Fruit fly (Drosophila melanogaster): Measurements from ENCODE around the gene Faf2.

Gene Faf2

DNA sequence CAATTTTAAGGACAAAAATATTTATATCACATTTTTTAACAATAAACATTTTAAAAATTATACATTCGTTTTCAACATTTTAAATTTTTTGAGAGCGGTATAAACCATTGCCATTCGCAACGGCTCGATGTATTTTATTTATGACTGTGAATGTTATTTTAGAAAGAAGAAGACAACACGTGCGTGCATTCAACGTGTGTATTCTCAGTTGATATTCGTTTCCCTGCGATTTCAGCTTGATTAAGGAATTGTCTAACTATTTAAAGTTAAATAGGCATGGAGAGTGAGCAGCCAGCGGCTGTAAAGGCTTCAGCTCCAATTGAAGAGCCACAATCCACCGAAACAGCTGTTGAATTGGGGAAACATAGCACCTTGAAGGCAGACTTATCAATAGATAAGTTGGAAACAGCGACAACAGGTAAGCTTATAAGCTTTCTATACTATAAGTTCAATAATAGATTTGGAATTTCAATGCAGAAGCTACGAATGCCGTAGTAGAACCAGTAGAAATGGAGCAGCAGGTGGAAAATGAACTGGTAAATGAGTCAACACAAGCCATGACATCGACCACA lies 9.8 kb downstream of the Faf2 start, which contains the start of gene CG10341 (continued):
- TF ChIP-seq Nf-YC (tag; optimal IDR thresholded peaks at IDR 0.05) (no peak), E2f2 (GFP tag; IDR thresholded peaks at IDR 0.05) (peak; percentile 88), CG30403 (GFP tag; optimal IDR thresholded peaks at IDR 0.05) (no peak), CG11695 (GFP tag; IDR thresholded peaks at IDR 0.05) (no peak), Dp (GFP tag; optimal IDR thresholded peaks at IDR 0.05) (peak; percentile 86), D19B (GFP tag; optimal IDR thresholded peaks at IDR 0.05) (no peak), odd (GFP tag; optimal IDR thresholded peaks at IDR 0.05) (no peak), bsh (GFP tag; optimal IDR thresholded peaks at IDR 0.05) (no peak), Ets97D (GFP tag; optimal IDR thresholded peaks at IDR 0.05) (peak; percentile 16), CG15514 (GFP tag; optimal IDR thresholded peaks at IDR 0.05) (peak; percentile 43), gfzf (GFP tag; optimal IDR thresholded peaks at IDR 0.05) (peak; percentile 3), tgo (GFP tag; IDR thresholded peaks at IDR 0.05) (no peak), jing (GFP tag; optimal IDR thresholded peaks at IDR 0.05) (no peak), scrt (GFP tag; optimal IDR thresholded peaks at IDR 0.05) (no peak), MBD-R2 (GFP tag; IDR thresholded peaks at IDR 0.05) (peak; percentile 73), CG7987 (GFP tag; optimal IDR thresholded peaks at IDR 0.05) (no peak), maf-S (GFP tag; optimal IDR thresholded peaks at IDR 0.05) (no peak), CG18011 (GFP tag; optimal IDR thresholded peaks at IDR 0.05) (no peak), wek (GFP tag; optimal IDR thresholded peaks at IDR 0.05) (no peak), danr (GFP tag; IDR thresholded peaks at IDR 0.05) (no peak), Deaf1 (tag; optimal IDR thresholded peaks at IDR 0.05) (no peak), CG12299 (tag; optimal IDR thresholded peaks at IDR 0.05) (no peak), CG3163 (GFP tag; optimal IDR thresholded peaks at IDR 0.05) (no peak)

DNA sequence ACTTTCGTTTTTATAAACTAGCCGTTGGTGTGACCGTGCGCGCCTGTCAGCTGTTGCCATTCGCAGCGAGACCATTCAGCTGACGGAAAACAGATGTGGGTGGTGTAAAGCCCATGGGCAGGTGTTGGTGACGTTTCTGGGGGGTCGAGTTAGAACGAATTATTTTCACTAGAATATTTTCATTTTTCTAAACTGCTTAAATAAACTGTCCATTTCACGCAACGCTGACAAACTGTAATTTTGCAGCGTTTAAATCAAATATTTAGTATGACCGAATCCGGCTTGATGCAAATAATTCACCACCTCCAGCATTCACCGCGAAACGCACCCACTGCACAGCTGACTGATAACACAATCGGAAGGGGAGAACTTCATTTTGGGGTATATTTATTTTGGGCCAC lies 13.1 kb downstream of the Faf2 start, which contains the start of the genes CG10383 and CG10338:
CG10383 (minus strand) TSS at position 199 of the 401 bp plus-strand sequence.
CG10338 (plus strand) TSS at position 261 of the 401 bp plus-strand sequence.
- no peak for TF ChIP-seq Dfd (GFP tag; optimal IDR thresholded peaks at IDR 0.05)
- peak; percentile 100 for TF ChIP-seq crp (GFP tag; optimal IDR thresholded peaks at IDR 0.05)
- TF ChIP-seq Dek (tag; optimal IDR thresholded peaks at IDR 0.05), result peak; percentile 62
- peak; percentile 97 for TF ChIP-seq ci (GFP tag; IDR thresholded peaks at IDR 0.05)
- TF ChIP-seq seq (GFP tag; IDR thresholded peaks at IDR 0.05), result peak; percentile 84
- TF ChIP-seq CG42726 (GFP tag; IDR thresholded peaks at IDR 0.05; ENCODE audit: partially characterized antibody), result peak; percentile 38; the same call in 1 of the 2 replicates
- TF ChIP-seq Lim3 (GFP tag; IDR thresholded peaks at IDR 0.05), result 0 out of 2 replicates have a peak, but pooled peaks have one; percentile 33
- peak; percentile 75 for TF ChIP-seq CG10321 (GFP tag; IDR thresholded peaks at IDR 0.05)
- TF ChIP-seq CG17385 (GFP tag; optimal IDR thresholded peaks at IDR 0.05), result peak; percentile 82
- TF ChIP-seq unpg (GFP tag; optimal IDR thresholded peaks at IDR 0.05), result peak; percentile 85
- peak; percentile 75; the same call in 1 of the 2 replicates for TF ChIP-seq CG32767 (GFP tag; IDR thresholded peaks at IDR 0.05)
- TF ChIP-seq CHES-1-like (GFP tag; optimal IDR thresholded peaks at IDR 0.05), result peak; percentile 93
- no peak for TF ChIP-seq nerfin-2 (GFP tag; IDR thresholded peaks at IDR 0.05; ENCODE audit: partially characterized antibody)
- peak; percentile 93 for TF ChIP-seq CG9797 (GFP tag; optimal IDR thresholded peaks at IDR 0.05)
- peak; percentile 88 for TF ChIP-seq Sox102F (GFP tag; optimal IDR thresholded peaks at IDR 0.05)
- TF ChIP-seq CG8359 (GFP tag; optimal IDR thresholded peaks at IDR 0.05; ENCODE audit: borderline replicate concordance), result no peak
- TF ChIP-seq Oli (tag; optimal IDR thresholded peaks at IDR 0.05), result peak; percentile 73
- peak; percentile 77 for TF ChIP-seq Bdp1 (GFP tag; optimal IDR thresholded peaks at IDR 0.05)
- TF ChIP-seq CG10543 (GFP tag; optimal IDR thresholded peaks at IDR 0.05), result peak; percentile 76
- peak; percentile 87 for TF ChIP-seq CG4617 (GFP tag; optimal IDR thresholded peaks at IDR 0.05; ENCODE audit: borderline replicate concordance)
- peak; percentile 65; the same call in 2 of the 3 replicates for TF ChIP-seq CG7357 (GFP tag; IDR thresholded peaks at IDR 0.05)
- peak; percentile 51 for TF ChIP-seq D19A (tag; optimal IDR thresholded peaks at IDR 0.05)
- TF ChIP-seq CG5953 (GFP tag; IDR thresholded peaks at IDR 0.05), result peak; percentile 73
- TF ChIP-seq CG7928 (GFP tag; optimal IDR thresholded peaks at IDR 0.05), result peak; percentile 31
- peak; percentile 80 for TF ChIP-seq ems (GFP tag; optimal IDR thresholded peaks at IDR 0.05)
- peak; percentile 53 for TF ChIP-seq MTF-1 (GFP tag; optimal IDR thresholded peaks at IDR 0.05; ENCODE audit: borderline replicate concordance)
